Worm (Caenorhabditis elegans) whole organism, late embryonic: ENCODE results near the gene ugt-46.

Source experiments
- F13H6.1 ChIP-seq: sonication (generic microtip); optimal IDR thresholded peaks from 2 replicates; lab custom pipeline; 2016; ENCODE audit warnings: missing genetic modification characterization, missing compliant biosample characterization
- K02D7.2 ChIP-seq: sonication (generic microtip); optimal IDR thresholded peaks from 2 replicates; lab custom pipeline; 2017; ENCODE audit warnings: mild to moderate bottlenecking, missing genetic modification characterization, missing compliant biosample characterization
- ama-1 ChIP-seq: fragments of 150-350 bp; optimal IDR thresholded peaks from 2 replicates; lab custom pipeline; 2014
- ceh-45 ChIP-seq: fragments of 200-800 bp; sonication (Bioruptor generic); IDR thresholded peaks from 2 replicates; pipeline ENCODE4 v1.3.6; 2022; ENCODE audit warnings: missing genetic modification reagents, missing genetic modification characterization, missing compliant biosample characterization
- che-1 ChIP-seq: sonication (generic microtip); optimal IDR thresholded peaks from 2 replicates; lab custom pipeline; 2016; ENCODE audit warnings: mild to moderate bottlenecking, missing genetic modification characterization, missing compliant biosample characterization
- fkh-10 ChIP-seq: fragments of 150-350 bp; optimal IDR thresholded peaks from 2 replicates; lab custom pipeline; 2014; ENCODE audit warnings: missing biosample characterization, missing genetic modification reagents, missing genetic modification characterization
- nhr-232 ChIP-seq: sonication (generic microtip); optimal IDR thresholded peaks from 2 replicates; lab custom pipeline; 2016; ENCODE audit warnings: missing genetic modification characterization, missing compliant biosample characterization
- odd-2 ChIP-seq: sonication (generic microtip); optimal IDR thresholded peaks from 2 replicates; lab custom pipeline; 2017; ENCODE audit warnings: antibody characterized with exemption, mild to moderate bottlenecking, missing genetic modification characterization, missing compliant biosample characterization
- pag-3 ChIP-seq: sonication (generic microtip); optimal IDR thresholded peaks from 2 replicates; lab custom pipeline; 2016; ENCODE audit warnings: missing compliant biosample characterization, missing genetic modification characterization, borderline replicate concordance
- pha-4 ChIP-seq: fragments of 150-350 bp; optimal IDR thresholded peaks from 2 replicates; lab custom pipeline; 2018; ENCODE audit warnings: missing biosample characterization, missing genetic modification reagents, missing genetic modification characterization
- pros-1 ChIP-seq: fragments of 150-350 bp; optimal IDR thresholded peaks from 2 replicates; lab custom pipeline; 2014; ENCODE audit warnings: missing biosample characterization, missing genetic modification reagents, missing genetic modification characterization
- tbx-2 ChIP-seq: sonication (generic microtip); optimal IDR thresholded peaks from 2 replicates; lab custom pipeline; 2016; ENCODE audit warnings: missing genetic modification characterization, missing compliant biosample characterization
- ztf-16 ChIP-seq: sonication (generic microtip); optimal IDR thresholded peaks from 2 replicates; lab custom pipeline; 2017; ENCODE audit warnings: missing genetic modification characterization, missing compliant biosample characterization

DNA sequence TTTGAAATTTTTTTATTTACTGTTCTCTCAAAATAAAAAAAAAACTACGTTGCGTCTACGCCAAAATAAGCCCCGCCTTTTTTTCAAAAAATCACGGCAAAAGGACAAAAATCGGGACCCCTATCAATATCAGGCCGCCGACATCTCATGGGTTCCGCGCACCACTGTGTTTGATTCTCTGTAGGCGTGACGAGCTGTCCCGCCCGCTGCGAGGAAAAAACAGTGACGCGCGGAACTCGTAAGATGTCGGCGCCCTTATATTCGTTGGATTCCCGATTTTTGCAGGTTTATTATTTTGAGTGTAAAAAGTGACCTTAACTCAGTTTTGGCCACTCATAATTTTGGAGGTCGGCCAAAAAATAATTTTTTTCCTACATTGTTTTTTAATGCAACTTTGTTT is 41.3 kb upstream of the ugt-46 start:
- TF ChIP-seq tbx-2 (tag; lab: Kevin White, UChicago) (no peak), pha-4 (tag; lab: Kevin White, UChicago) (no peak), ama-1 (no peak), pros-1 (tag; lab: Kevin White, UChicago) (no peak), nhr-232 (no peak), odd-2 (tag; lab: Kevin White, UChicago) (no peak), ceh-45 (GFP tag; lab: Robert Waterston, UW) (no peak), K02D7.2 (tag; lab: Kevin White, UChicago) (no peak), pag-3 (tag; lab: Kevin White, UChicago) (no peak), che-1 (tag; lab: Kevin White, UChicago) (no peak), ztf-16 (tag; lab: Kevin White, UChicago) (no peak), fkh-10 (GFP tag; lab: Kevin White, UChicago) (no peak), F13H6.1 (tag; lab: Kevin White, UChicago) (no peak)
